Worm (Caenorhabditis elegans): ENCODE data around the gene droe-8.

DNA sequence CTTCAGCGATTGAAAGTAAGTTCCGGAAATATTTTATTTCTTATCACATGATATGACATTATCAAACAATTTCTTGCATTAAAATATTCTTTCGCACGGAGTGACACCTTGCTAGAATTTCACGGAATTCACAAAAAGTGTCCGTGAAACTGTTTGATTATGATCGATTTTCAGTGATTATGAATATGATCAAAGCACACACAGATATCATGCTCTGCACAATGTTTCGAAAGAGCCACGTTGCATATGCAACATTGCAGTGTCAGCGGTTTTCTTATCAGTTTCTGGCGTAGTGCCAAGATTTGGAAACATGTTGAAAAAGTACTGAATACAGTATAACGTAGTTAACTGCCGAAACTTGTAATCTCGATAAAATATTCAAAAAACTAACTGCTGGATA lies 42.8 kb downstream of the droe-8 start:
- TF ChIP-seq dao-5 (tag; optimal IDR thresholded peaks at IDR 0.05) (no peak), him-1 (tag; optimal IDR thresholded peaks at IDR 0.05) (no peak)
